Worm (Caenorhabditis elegans) whole organism, late embryonic: ENCODE results near the gene fbxb-106.
A peak's percentile ranks its signal among the peaks of the same experiment; 100 is the strongest.

Experiments used
- ceh-18 ChIP-seq: sonication (generic microtip); optimal IDR thresholded peaks from 2 replicates; lab custom pipeline; 2016; ENCODE audit warnings: missing genetic modification characterization, missing compliant biosample characterization
- dmd-4 ChIP-seq: sonication (generic microtip); optimal IDR thresholded peaks from 2 replicates; lab custom pipeline; 2016; ENCODE audit warnings: borderline replicate concordance, missing genetic modification characterization, missing compliant biosample characterization
- elt-4 ChIP-seq: sonication (generic microtip); optimal IDR thresholded peaks from 2 replicates; lab custom pipeline; 2016; ENCODE audit warnings: missing genetic modification characterization, missing compliant biosample characterization
- pag-3 ChIP-seq: sonication (generic microtip); optimal IDR thresholded peaks from 2 replicates; lab custom pipeline; 2016; ENCODE audit warnings: missing compliant biosample characterization, missing genetic modification characterization, borderline replicate concordance
- pha-4 ChIP-seq: fragments of 150-350 bp; optimal IDR thresholded peaks from 2 replicates; lab custom pipeline; 2018; ENCODE audit warnings: missing biosample characterization, missing genetic modification reagents, missing genetic modification characterization
- pqm-1 ChIP-seq: sonication (generic microtip); optimal IDR thresholded peaks from 2 replicates; lab custom pipeline; 2016; ENCODE audit warnings: missing genetic modification characterization, missing compliant biosample characterization
- rnt-1 ChIP-seq: sonication (generic microtip); optimal IDR thresholded peaks from 2 replicates; lab custom pipeline; 2016; ENCODE audit warnings: missing genetic modification characterization, missing compliant biosample characterization
- tbx-2 ChIP-seq: sonication (generic microtip); optimal IDR thresholded peaks from 2 replicates; lab custom pipeline; 2016; ENCODE audit warnings: missing genetic modification characterization, missing compliant biosample characterization
- ttx-3 ChIP-seq: sonication (generic microtip); optimal IDR thresholded peaks from 2 replicates; lab custom pipeline; 2016; ENCODE audit warnings: missing genetic modification reagents, missing genetic modification characterization, missing compliant biosample characterization

DNA sequence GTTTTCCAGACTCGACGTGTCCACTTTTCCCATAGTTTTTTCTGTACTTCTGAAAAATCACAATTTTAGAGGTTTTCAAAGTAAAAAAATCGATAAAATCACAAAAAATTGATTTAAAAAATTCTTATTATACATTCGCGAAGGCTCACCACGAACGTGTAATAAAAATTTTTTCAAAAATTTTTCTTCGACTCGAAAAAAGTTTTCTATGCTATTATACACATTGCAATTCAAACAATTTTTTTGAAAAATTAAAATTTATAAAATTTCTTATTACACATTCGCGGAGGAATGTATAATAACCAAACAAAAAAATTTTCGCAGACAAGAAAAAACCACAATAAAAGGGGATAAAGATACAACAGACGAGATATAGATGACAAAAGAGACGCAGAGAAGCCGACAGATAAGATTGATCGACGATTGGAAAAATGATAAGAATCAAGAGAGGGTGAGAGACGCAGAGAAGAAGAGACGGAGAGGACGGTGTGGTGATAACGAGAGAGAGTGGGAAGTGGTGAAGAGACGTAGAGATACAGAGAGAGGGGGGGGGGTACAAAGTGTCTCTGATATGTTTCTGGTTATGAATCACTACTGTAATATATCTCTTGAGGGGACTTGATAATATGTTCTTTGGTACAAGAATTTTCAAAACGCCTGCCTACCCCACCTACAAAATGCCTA, 38.5 kb downstream of the fbxb-106 start, which contains the start of gene nhr-119:
- TF ChIP-seq ceh-18 (peak; percentile 47), pag-3 (no peak), tbx-2 (tag; lab: Kevin White, UChicago) (no peak), dmd-4 (no peak), pqm-1 (tag; lab: Kevin White, UChicago) (peak; percentile 17), rnt-1 (tag; lab: Kevin White, UChicago) (no peak), pha-4 (tag; lab: Kevin White, UChicago) (no peak), elt-4 (tag; lab: Kevin White, UChicago) (no peak), ttx-3 (tag; lab: Kevin White, UChicago) (no peak)
